Fruit fly (Drosophila melanogaster): ENCODE data around the gene gro.

Gene gro

dm6 chr3R:26058066-26058465 lies 16.5 kb downstream of the gro start, which contains the start of the genes PIG-P and Tcs6:
PIG-P (minus strand) TSS chr3R:26058223.
Tcs6 (minus strand) TSS chr3R:26058223.
- no peak for TF ChIP-seq tj (GFP tag; optimal IDR thresholded peaks at IDR 0.05)
- no peak for TF ChIP-seq kay (GFP tag; ENCODE audit: borderline replicate concordance)
- TF ChIP-seq bab1 (GFP tag; optimal IDR thresholded peaks at IDR 0.05): peak; percentile 27
- no peak for TF ChIP-seq CG7045 (GFP tag; optimal IDR thresholded peaks at IDR 0.05)
- no peak for TF ChIP-seq CG5204 (GFP tag; optimal IDR thresholded peaks at IDR 0.05)
- no peak for TF ChIP-seq CG11617 (GFP tag; optimal IDR thresholded peaks at IDR 0.05)
- no peak for TF ChIP-seq CG7101 (tag; optimal IDR thresholded peaks at IDR 0.05)
- no peak for TF ChIP-seq CG1620 (GFP tag; optimal IDR thresholded peaks at IDR 0.05)
- TF ChIP-seq Crg-1 (GFP tag; optimal IDR thresholded peaks at IDR 0.05): no peak
- no peak for TF ChIP-seq Hr96 (GFP tag; optimal IDR thresholded peaks at IDR 0.05)
- TF ChIP-seq pad (GFP tag; optimal IDR thresholded peaks at IDR 0.05): no peak
- TF ChIP-seq toe (GFP tag; optimal IDR thresholded peaks at IDR 0.05): no peak
- no peak for TF ChIP-seq cnc (optimal IDR thresholded peaks at IDR 0.05)
- no peak for TF ChIP-seq CG14711 (tag; optimal IDR thresholded peaks at IDR 0.05)
- no peak for TF ChIP-seq CG33017 (tag; optimal IDR thresholded peaks at IDR 0.05)
- TF ChIP-seq Clk (GFP tag; optimal IDR thresholded peaks at IDR 0.05): no peak
- TF ChIP-seq Mnt (GFP tag; optimal IDR thresholded peaks at IDR 0.05): peak; percentile 17

dm6 chr3R:26059195-26059594 lies 17.7 kb downstream of the gro start, which contains the start of the genes RpL34a and Trmt61:
RpL34a (minus strand) TSS chr3R:26059267.
Trmt61 (plus strand) TSS chr3R:26059496.
- TF ChIP-seq toe (GFP tag; optimal IDR thresholded peaks at IDR 0.05) (peak; percentile 93), CG14711 (tag; optimal IDR thresholded peaks at IDR 0.05) (peak; percentile 76), Mnt (GFP tag; optimal IDR thresholded peaks at IDR 0.05) (peak; percentile 89), bab1 (GFP tag; optimal IDR thresholded peaks at IDR 0.05) (peak; percentile 95), CG12768 (GFP tag; optimal IDR thresholded peaks at IDR 0.05) (peak; percentile 81), Clk (GFP tag; optimal IDR thresholded peaks at IDR 0.05) (peak; percentile 50), cic (GFP tag; optimal IDR thresholded peaks at IDR 0.05) (peak; percentile 57), tj (GFP tag; optimal IDR thresholded peaks at IDR 0.05) (peak; percentile 80), cnc (optimal IDR thresholded peaks at IDR 0.05) (no peak), CG7045 (GFP tag; optimal IDR thresholded peaks at IDR 0.05) (peak; percentile 91), ovo (GFP tag; optimal IDR thresholded peaks at IDR 0.05) (peak; percentile 72), pad (GFP tag; optimal IDR thresholded peaks at IDR 0.05) (peak; percentile 73), Crg-1 (GFP tag; optimal IDR thresholded peaks at IDR 0.05) (peak; percentile 87), Hr96 (GFP tag; optimal IDR thresholded peaks at IDR 0.05) (peak; percentile 88), CG1620 (GFP tag; optimal IDR thresholded peaks at IDR 0.05) (peak; percentile 87), CG7101 (tag; optimal IDR thresholded peaks at IDR 0.05) (peak; percentile 88), CG5204 (GFP tag; optimal IDR thresholded peaks at IDR 0.05) (no peak), CG33017 (tag; optimal IDR thresholded peaks at IDR 0.05) (peak; percentile 87), kay (GFP tag; ENCODE audit: borderline replicate concordance) (no peak), CG11617 (GFP tag; optimal IDR thresholded peaks at IDR 0.05) (peak; percentile 95)

- TF ChIP-seq CG1620 (GFP tag; optimal IDR thresholded peaks at IDR 0.05) (no peak), CG7045 (GFP tag; optimal IDR thresholded peaks at IDR 0.05) (no peak)
Observed at dm6 chr3R:26062911-26063310, 21.4 kb downstream of the gro start, which contains the start of gene CG14551. CG14551 (minus strand) TSS chr3R:26063011.

dm6 chr3R:26064708-26065107 lies 23.2 kb downstream of the gro start:
- TF ChIP-seq bab1 (GFP tag; optimal IDR thresholded peaks at IDR 0.05) (no peak), CG11617 (GFP tag; optimal IDR thresholded peaks at IDR 0.05) (no peak), ovo (GFP tag; optimal IDR thresholded peaks at IDR 0.05) (no peak), Mnt (GFP tag; optimal IDR thresholded peaks at IDR 0.05) (no peak), toe (GFP tag; optimal IDR thresholded peaks at IDR 0.05) (no peak), CG7045 (GFP tag; optimal IDR thresholded peaks at IDR 0.05) (no peak), CG7101 (tag; optimal IDR thresholded peaks at IDR 0.05) (no peak), cnc (optimal IDR thresholded peaks at IDR 0.05) (no peak), kay (GFP tag; ENCODE audit: borderline replicate concordance) (no peak), Hr96 (GFP tag; optimal IDR thresholded peaks at IDR 0.05) (no peak), CG14711 (tag; optimal IDR thresholded peaks at IDR 0.05) (no peak), pad (GFP tag; optimal IDR thresholded peaks at IDR 0.05) (no peak), tj (GFP tag; optimal IDR thresholded peaks at IDR 0.05) (no peak), Crg-1 (GFP tag; optimal IDR thresholded peaks at IDR 0.05) (no peak)

dm6 chr3R:26068135-26068534 lies 26.6 kb downstream of the gro start:
- TF ChIP-seq CG1620 (GFP tag; optimal IDR thresholded peaks at IDR 0.05) (no peak), ovo (GFP tag; optimal IDR thresholded peaks at IDR 0.05) (no peak), pad (GFP tag; optimal IDR thresholded peaks at IDR 0.05) (no peak), Clk (GFP tag; optimal IDR thresholded peaks at IDR 0.05) (no peak), bab1 (GFP tag; optimal IDR thresholded peaks at IDR 0.05) (no peak)

- TF ChIP-seq ovo (GFP tag; optimal IDR thresholded peaks at IDR 0.05) (no peak), cnc (optimal IDR thresholded peaks at IDR 0.05) (no peak), kay (GFP tag; ENCODE audit: borderline replicate concordance) (no peak), CG33017 (tag; optimal IDR thresholded peaks at IDR 0.05) (no peak), pad (GFP tag; optimal IDR thresholded peaks at IDR 0.05) (no peak), CG7101 (tag; optimal IDR thresholded peaks at IDR 0.05) (no peak), toe (GFP tag; optimal IDR thresholded peaks at IDR 0.05) (no peak), CG12768 (GFP tag; optimal IDR thresholded peaks at IDR 0.05) (no peak), Hr96 (GFP tag; optimal IDR thresholded peaks at IDR 0.05) (no peak), CG5204 (GFP tag; optimal IDR thresholded peaks at IDR 0.05) (no peak), Clk (GFP tag; optimal IDR thresholded peaks at IDR 0.05) (no peak), CG7045 (GFP tag; optimal IDR thresholded peaks at IDR 0.05) (no peak), tj (GFP tag; optimal IDR thresholded peaks at IDR 0.05) (no peak), CG14711 (tag; optimal IDR thresholded peaks at IDR 0.05) (no peak), cic (GFP tag; optimal IDR thresholded peaks at IDR 0.05) (no peak), Mnt (GFP tag; optimal IDR thresholded peaks at IDR 0.05) (no peak), bab1 (GFP tag; optimal IDR thresholded peaks at IDR 0.05) (no peak), CG11617 (GFP tag; optimal IDR thresholded peaks at IDR 0.05) (no peak), Crg-1 (GFP tag; optimal IDR thresholded peaks at IDR 0.05) (no peak), CG1620 (GFP tag; optimal IDR thresholded peaks at IDR 0.05) (no peak)
Observed at dm6 chr3R:26072477-26072876, 30.9 kb downstream of the gro start.

All from whole organism, adult.